Fruit fly (Drosophila melanogaster) whole organism, wandering third instar larva: ENCODE measurements around the gene HisCl1.

Experiments
- Dfd ChIP-seq: fragments of >200 bp; optimal IDR thresholded peaks from 2 replicates; lab custom pipeline; 2017; ENCODE audit warnings: missing biosample characterization, missing genetic modification characterization
- Mio ChIP-seq: sonication (Bioruptor generic); optimal IDR thresholded peaks from 2 replicates; lab custom pipeline; 2016; ENCODE audit warnings: missing biosample characterization, missing genetic modification characterization
- fru ChIP-seq: fragments of 200-800 bp; sonication (Bioruptor generic); optimal IDR thresholded peaks from 3 replicates; lab custom pipeline; 2016; ENCODE audit warnings: missing biosample characterization, mild to moderate bottlenecking, missing genetic modification characterization

- TF ChIP-seq Mio (GFP tag; lab: Kevin White, UChicago) (no peak), fru (no peak), Dfd (GFP tag; lab: Kevin White, UChicago) (no peak)
Observed at dm6 chr3R:11822266-11822665, 35.3 kb downstream of the HisCl1 start, which contains the start of gene Kyat.
